Worm (Caenorhabditis elegans) whole organism, L1 larva: ENCODE results near the gene mrpl-32.

Source experiments
- C16A3.4 ChIP-seq: fragments of 150-350 bp; optimal IDR thresholded peaks from 2 replicates; lab custom pipeline; 2014; ENCODE audit warnings: missing biosample characterization, missing genetic modification characterization
- C34B4.2 ChIP-seq: sonication (generic microtip); optimal IDR thresholded peaks from 2 replicates; lab custom pipeline; 2017; ENCODE audit warnings: mild to moderate bottlenecking, missing genetic modification characterization, missing compliant biosample characterization
- F16B12.6 ChIP-seq: fragments of 150-350 bp; optimal IDR thresholded peaks from 2 replicates; lab custom pipeline; 2014; ENCODE audit warnings: missing biosample characterization, missing genetic modification characterization
- Y116A8C.19 ChIP-seq: sonication (generic microtip); optimal IDR thresholded peaks from 2 replicates; lab custom pipeline; 2016; ENCODE audit warnings: missing compliant biosample characterization, missing genetic modification characterization, borderline replicate concordance
- aly-2 ChIP-seq: fragments of 150-350 bp; optimal IDR thresholded peaks from 2 replicates; lab custom pipeline; 2014; ENCODE audit warnings: missing biosample characterization, missing genetic modification characterization
- ama-1 ChIP-seq: fragments of 150-350 bp; optimal IDR thresholded peaks from 2 replicates; lab custom pipeline; 2014
- ceh-63 ChIP-seq: fragments of 200-800 bp; sonication (Bioruptor generic); optimal IDR thresholded peaks from 2 replicates; lab custom pipeline; 2018; ENCODE audit warnings: mild to moderate bottlenecking, missing genetic modification characterization, missing compliant biosample characterization
- ceh-8 ChIP-seq: fragments of 200-800 bp; sonication (Bioruptor generic); optimal IDR thresholded peaks from 2 replicates; lab custom pipeline; 2018; ENCODE audit warnings: mild to moderate bottlenecking, missing genetic modification characterization, moderate library complexity, missing compliant biosample characterization
- ceh-82 ChIP-seq, 3 experiments: fragments of 150-350 bp in 1 of 3; sonication (generic microtip) in 2 of 3; optimal IDR thresholded peaks; 2 replicates each; lab custom pipeline; 2014 to 2017; ENCODE audit warnings: missing biosample characterization in 3 of 3, missing genetic modification characterization in 3 of 3
- ceh-88 ChIP-seq: fragments of 200-800 bp; sonication (Bioruptor generic); IDR thresholded peaks from 2 replicates; pipeline ENCODE4 v1.3.6; 2022; ENCODE audit warnings: missing genetic modification characterization, missing compliant biosample characterization
- ceh-90 ChIP-seq: sonication (generic microtip); optimal IDR thresholded peaks from 2 replicates; lab custom pipeline; 2016; ENCODE audit warnings: missing genetic modification characterization, missing compliant biosample characterization
- dpl-1 ChIP-seq, 3 experiments: fragments of 150-350 bp in 2 of 3; sonication (generic microtip) in 1 of 3; optimal IDR thresholded peaks; 2 replicates each; lab custom pipeline; 2014 to 2017; ENCODE audit warnings: missing biosample characterization in 3 of 3, missing genetic modification characterization in 3 of 3, missing genetic modification reagents in 3 of 3
- efl-1 ChIP-seq, 4 experiments: fragments of 150-350 bp; optimal IDR thresholded peaks in 3 of 4; peaks in 1 of 4; 1 replicate in 1 of 4; 2 replicates in 3 of 4; lab custom pipeline; 2014; ENCODE audit warnings: missing biosample characterization in 2 of 4, missing genetic modification characterization in 2 of 4, missing genetic modification reagents in 2 of 4
- efl-3 ChIP-seq: fragments of 200-800 bp; sonication (Bioruptor generic); optimal IDR thresholded peaks from 2 replicates; lab custom pipeline; 2018; ENCODE audit warnings: mild to moderate bottlenecking, missing genetic modification characterization, missing compliant biosample characterization
- egl-27 ChIP-seq, 2 experiments: fragments of 150-350 bp in 1 of 2; sonication (generic microtip); optimal IDR thresholded peaks; 3 replicates each; lab custom pipeline; 2017 to 2018; ENCODE audit warnings: missing biosample characterization in 2 of 2, missing genetic modification characterization in 2 of 2, missing genetic modification reagents in 2 of 2
- elt-2 ChIP-seq: sonication (generic microtip); optimal IDR thresholded peaks from 2 replicates; lab custom pipeline; 2016; ENCODE audit warnings: missing genetic modification characterization, mild to moderate bottlenecking, inconsistent platforms, missing compliant biosample characterization, missing genetic modification reagents
- fkh-10 ChIP-seq: sonication (generic microtip); optimal IDR thresholded peaks from 2 replicates; lab custom pipeline; 2017; ENCODE audit warnings: missing biosample characterization, missing genetic modification reagents, missing genetic modification characterization
- hlh-17 ChIP-seq: fragments of 200-800 bp; sonication (Bioruptor generic); optimal IDR thresholded peaks from 2 replicates; lab custom pipeline; 2018; ENCODE audit warnings: missing genetic modification characterization, mild to moderate bottlenecking, missing compliant biosample characterization, moderate library complexity, borderline replicate concordance
- hpl-2 ChIP-seq: fragments of 150-350 bp; optimal IDR thresholded peaks from 2 replicates; lab custom pipeline; 2014; ENCODE audit warnings: missing biosample characterization, missing genetic modification reagents, missing genetic modification characterization
- irx-1 ChIP-seq: sonication (generic microtip); optimal IDR thresholded peaks from 2 replicates; lab custom pipeline; 2016; ENCODE audit warnings: missing genetic modification characterization, missing compliant biosample characterization
- isw-1 ChIP-seq: fragments of 200-800 bp; sonication (Bioruptor generic); IDR thresholded peaks from 2 replicates; pipeline ENCODE4 v1.3.6; 2022; ENCODE audit warnings: missing genetic modification characterization, missing compliant biosample characterization
- lin-13 ChIP-seq: fragments of 150-350 bp; optimal IDR thresholded peaks from 2 replicates; lab custom pipeline; 2014; ENCODE audit warnings: missing biosample characterization, missing genetic modification reagents, missing genetic modification characterization
- lin-14 ChIP-seq: fragments of 200-800 bp; sonication (Bioruptor generic); optimal IDR thresholded peaks from 2 replicates; lab custom pipeline; 2018; ENCODE audit warnings: mild to moderate bottlenecking, missing genetic modification characterization, moderate library complexity, missing compliant biosample characterization
- lin-15B ChIP-seq: fragments of 150-350 bp; sonication (generic microtip); optimal IDR thresholded peaks from 3 replicates; lab custom pipeline; 2014; ENCODE audit warnings: missing biosample characterization, missing genetic modification characterization
- lin-35 ChIP-seq, 2 experiments: fragments of 150-350 bp; optimal IDR thresholded peaks; 2 replicates each; lab custom pipeline; 2014; ENCODE audit warnings: missing biosample characterization in 2 of 2, missing genetic modification characterization in 2 of 2, missing genetic modification reagents in 2 of 2
- lin-39 ChIP-seq: fragments of 150-350 bp; optimal IDR thresholded peaks from 2 replicates; lab custom pipeline; 2014; ENCODE audit warnings: missing biosample characterization, missing genetic modification reagents, missing genetic modification characterization
- lir-3 ChIP-seq: sonication (generic microtip); optimal IDR thresholded peaks from 2 replicates; lab custom pipeline; 2016; ENCODE audit warnings: mild to moderate bottlenecking, missing genetic modification characterization, moderate library complexity, missing compliant biosample characterization; ENCODE audit not compliant: poor library complexity
- mab-9 ChIP-seq: fragments of 200-800 bp; sonication (Bioruptor generic); IDR thresholded peaks from 2 replicates; pipeline ENCODE4 v1.3.6; 2022; ENCODE audit warnings: missing genetic modification reagents, missing genetic modification characterization, missing compliant biosample characterization
- mep-1 ChIP-seq: fragments of 150-350 bp; optimal IDR thresholded peaks from 2 replicates; lab custom pipeline; 2014; ENCODE audit warnings: missing biosample characterization, missing genetic modification characterization
- nhr-12 ChIP-seq: sonication (generic microtip); optimal IDR thresholded peaks from 2 replicates; lab custom pipeline; 2017; ENCODE audit warnings: missing biosample characterization, missing genetic modification characterization
- nhr-19 ChIP-seq: fragments of 200-800 bp; sonication (Bioruptor generic); conservative IDR thresholded peaks from 2 replicates; pipeline ENCODE4 v1.3.6; 2022; ENCODE audit warnings: missing genetic modification characterization, missing compliant biosample characterization
- nhr-47 ChIP-seq: sonication (generic microtip); optimal IDR thresholded peaks from 2 replicates; lab custom pipeline; 2016; ENCODE audit warnings: mild to moderate bottlenecking, missing genetic modification characterization, moderate library complexity, missing compliant biosample characterization
- nhr-71 ChIP-seq: sonication (generic microtip); optimal IDR thresholded peaks from 2 replicates; lab custom pipeline; 2016; ENCODE audit warnings: mild to moderate bottlenecking, missing genetic modification characterization, moderate library complexity, missing compliant biosample characterization
- nhr-77 ChIP-seq: fragments of 150-350 bp; optimal IDR thresholded peaks from 2 replicates; lab custom pipeline; 2014; ENCODE audit warnings: missing biosample characterization, missing genetic modification characterization
- nhr-90 ChIP-seq: sonication (generic microtip); optimal IDR thresholded peaks from 2 replicates; lab custom pipeline; 2016; ENCODE audit warnings: mild to moderate bottlenecking, missing genetic modification characterization, missing compliant biosample characterization; ENCODE audit not compliant: poor library complexity
- pax-3 ChIP-seq: fragments of 200-800 bp; sonication (Bioruptor generic); optimal IDR thresholded peaks from 2 replicates; lab custom pipeline; 2018; ENCODE audit warnings: mild to moderate bottlenecking, missing genetic modification characterization, moderate library complexity, missing compliant biosample characterization
- rnt-1 ChIP-seq: sonication (generic microtip); optimal IDR thresholded peaks from 2 replicates; lab custom pipeline; 2016; ENCODE audit warnings: mild to moderate bottlenecking, missing genetic modification characterization, moderate library complexity, missing compliant biosample characterization
- snu-23 ChIP-seq: sonication (generic microtip); optimal IDR thresholded peaks from 2 replicates; lab custom pipeline; 2016; ENCODE audit warnings: missing genetic modification characterization, missing compliant biosample characterization
- sox-4 ChIP-seq: sonication (generic microtip); optimal IDR thresholded peaks from 2 replicates; lab custom pipeline; 2016; ENCODE audit warnings: missing genetic modification characterization, missing compliant biosample characterization
- sptf-1 ChIP-seq: fragments of 150-350 bp; optimal IDR thresholded peaks from 2 replicates; lab custom pipeline; 2014; ENCODE audit warnings: missing biosample characterization, missing genetic modification characterization
- tbx-2 ChIP-seq: sonication (generic microtip); optimal IDR thresholded peaks from 2 replicates; lab custom pipeline; 2016; ENCODE audit warnings: missing genetic modification characterization, missing compliant biosample characterization
- tlp-1 ChIP-seq: fragments of 150-350 bp; optimal IDR thresholded peaks from 2 replicates; lab custom pipeline; 2014; ENCODE audit warnings: missing biosample characterization, missing genetic modification characterization
- unc-130 ChIP-seq: fragments of 150-350 bp; optimal IDR thresholded peaks from 2 replicates; lab custom pipeline; 2017; ENCODE audit warnings: missing biosample characterization, missing genetic modification characterization, inconsistent platforms
- unc-62 ChIP-seq: fragments of 150-350 bp; optimal IDR thresholded peaks from 2 replicates; lab custom pipeline; 2014; ENCODE audit warnings: missing biosample characterization, missing genetic modification reagents, missing genetic modification characterization
- unc-98 ChIP-seq: fragments of 200-800 bp; sonication (Bioruptor generic); IDR thresholded peaks from 2 replicates; pipeline ENCODE4 v1.3.6; 2022; ENCODE audit warnings: missing genetic modification characterization, missing compliant biosample characterization
- xbp-1 ChIP-seq: sonication (generic microtip); optimal IDR thresholded peaks from 2 replicates; lab custom pipeline; 2016; ENCODE audit warnings: missing genetic modification characterization, missing compliant biosample characterization
- zip-4 ChIP-seq: fragments of 200-800 bp; sonication (Bioruptor generic); optimal IDR thresholded peaks from 2 replicates; lab custom pipeline; 2018; ENCODE audit warnings: mild to moderate bottlenecking, missing genetic modification characterization, moderate library complexity, missing compliant biosample characterization
- ztf-11 ChIP-seq, 2 experiments: sonication (generic microtip); optimal IDR thresholded peaks; 2 replicates each; lab custom pipeline; 2016 to 2017; ENCODE audit warnings: missing genetic modification characterization in 2 of 2, missing biosample characterization in 1 of 2, missing compliant biosample characterization in 1 of 2
- ztf-4 ChIP-seq: fragments of 150-350 bp; optimal IDR thresholded peaks from 2 replicates; lab custom pipeline; 2014; ENCODE audit warnings: missing biosample characterization, missing genetic modification characterization

The mrpl-32 gene

ce11 chrIII:8446940-8447403 is 2.6 kb upstream of the mrpl-32 start, which contains the start of gene rpn-3 (continued):
- TF ChIP-seq ceh-63 (no peak), hpl-2 (peak; percentile 67), lin-39 (peak; percentile 95), Y116A8C.19 (tag; lab: Kevin White, UChicago) (no peak), lin-14 (GFP tag; lab: Kevin White, UChicago) (peak; percentile 98), lin-13 (GFP tag; lab: Kevin White, UChicago) (peak; percentile 94), mep-1 (tag; lab: Kevin White, UChicago) (peak; percentile 99), hlh-17 (no peak), rnt-1 (tag; lab: Kevin White, UChicago) (peak; percentile 93), zip-4 (GFP tag; lab: Kevin White, UChicago) (peak; percentile 89), sptf-1 (tag; lab: Kevin White, UChicago) (no peak), nhr-47 (tag; lab: Kevin White, UChicago) (peak; percentile 98), mab-9 (GFP tag; lab: Robert Waterston, UW) (peak; percentile 96), lin-15B (tag; lab: Kevin White, UChicago) (peak; percentile 96), irx-1 (tag; lab: Kevin White, UChicago) (peak; percentile 92), isw-1 (GFP tag; lab: Robert Waterston, UW) (peak; percentile 98), lin-35 (GFP tag; optimal IDR thresholded peaks at IDR 0.05; lab: Kevin White, UChicago) (peak; percentile 93), elt-2 (tag; lab: Kevin White, UChicago) (peak; percentile 75), unc-62 (GFP tag; lab: Kevin White, UChicago) (no peak), ztf-4 (peak; percentile 98), egl-27 (tag; optimal IDR thresholded peaks at IDR 0.05; lab: Kevin White, UChicago) (peak in 1 of 2 experiments; percentile 30), sox-4 (tag; lab: Kevin White, UChicago) (peak; percentile 78), ama-1 (lab: Kevin White, UChicago) (peak; percentile 77), ceh-82 (tag; optimal IDR thresholded peaks at IDR 0.05; lab: Kevin White, UChicago) (peak; percentile 97 to 99 (median 98)), efl-1 (optimal IDR thresholded peaks at IDR 0.05; lab: Kevin White, UChicago) (peak; percentile 93 to 95), efl-1 (GFP tag; optimal IDR thresholded peaks at IDR 0.05 in 1 of 2; lab: Kevin White, UChicago) (peak; percentile 87 to 98), ceh-8 (GFP tag; lab: Kevin White, UChicago) (peak; percentile 85), nhr-77 (tag; lab: Kevin White, UChicago) (peak; percentile 95), ceh-90 (tag; lab: Kevin White, UChicago) (peak; percentile 61), aly-2 (tag; lab: Kevin White, UChicago) (peak; percentile 99), ceh-88 (GFP tag; lab: Robert Waterston, UW) (peak; percentile 90), nhr-12 (tag; lab: Kevin White, UChicago) (no peak)

ce11 chrIII:8450494-8450893 is 937 bp downstream of the mrpl-32 start:
- TF ChIP-seq fkh-10 (GFP tag; lab: Kevin White, UChicago) (no peak), dpl-1 (GFP tag; optimal IDR thresholded peaks at IDR 0.05; lab: Kevin White, UChicago) (no peak), C16A3.4 (tag; lab: Kevin White, UChicago) (no peak), C34B4.2 (tag; lab: Kevin White, UChicago) (no peak), ama-1 (lab: Kevin White, UChicago) (peak; percentile 8), tlp-1 (tag; lab: Kevin White, UChicago) (no peak), pax-3 (no peak), snu-23 (no peak), unc-130 (tag; lab: Kevin White, UChicago) (no peak), F16B12.6 (tag; lab: Kevin White, UChicago) (no peak), lin-35 (GFP tag; optimal IDR thresholded peaks at IDR 0.05; lab: Kevin White, UChicago) (no peak), ztf-4 (peak; percentile 14), unc-98 (GFP tag; lab: Robert Waterston, UW) (no peak), efl-3 (GFP tag; lab: Kevin White, UChicago) (no peak), xbp-1 (tag; lab: Kevin White, UChicago) (no peak), nhr-19 (GFP tag; lab: Robert Waterston, UW) (no peak), tbx-2 (tag; lab: Kevin White, UChicago) (no peak), nhr-71 (tag; lab: Kevin White, UChicago) (no peak), ztf-11 (tag; optimal IDR thresholded peaks at IDR 0.05; lab: Kevin White, UChicago) (peak in 1 of 2 experiments; percentile 1), ceh-88 (GFP tag; lab: Robert Waterston, UW) (no peak), lir-3 (tag; lab: Kevin White, UChicago) (no peak), nhr-90 (tag; lab: Kevin White, UChicago) (no peak), efl-1 (optimal IDR thresholded peaks at IDR 0.05; lab: Kevin White, UChicago) (no peak), efl-1 (GFP tag; optimal IDR thresholded peaks at IDR 0.05 in 1 of 2; lab: Kevin White, UChicago) (peak in 1 of 2 experiments; percentile 91), mep-1 (tag; lab: Kevin White, UChicago) (peak; percentile 32)
